Fruit fly (Drosophila melanogaster) whole organism, embryonic: Measurements from ENCODE around the gene Tyler.

Source experiments
- ATbp ChIP-seq: fragments of 200-800 bp; sonication (Bioruptor generic); optimal IDR thresholded peaks from 2 replicates; lab custom pipeline; 2017; ENCODE audit warnings: missing biosample characterization, mild to moderate bottlenecking, missing genetic modification characterization, missing genetic modification reagents
- Atf-2 ChIP-seq: fragments of 200-800 bp; sonication (Bioruptor generic); optimal IDR thresholded peaks from 2 replicates; lab custom pipeline; 2016; ENCODE audit warnings: missing biosample characterization, missing genetic modification characterization
- B-H2 ChIP-seq: fragments of 200-800 bp; sonication (Bioruptor generic); optimal IDR thresholded peaks from 2 replicates; lab custom pipeline; 2018; ENCODE audit warnings: missing biosample characterization, mild to moderate bottlenecking, missing genetic modification characterization
- CG12299 ChIP-seq: fragments of 200-800 bp; sonication (Bioruptor generic); optimal IDR thresholded peaks from 2 replicates; lab custom pipeline; 2018; ENCODE audit warnings: missing biosample characterization, mild to moderate bottlenecking, missing genetic modification characterization
- CG34224 ChIP-seq: fragments of 200-800 bp; sonication (Bioruptor generic); IDR thresholded peaks from 3 replicates; pipeline ENCODE4 v1.3.6; 2022; ENCODE audit warnings: missing biosample characterization, missing genetic modification characterization; ENCODE audit not compliant: partially characterized antibody
- CG3838 ChIP-seq: fragments of 200-800 bp; sonication (Bioruptor generic); optimal IDR thresholded peaks from 3 replicates; lab custom pipeline; 2016; ENCODE audit warnings: missing biosample characterization, missing genetic modification characterization
- NK7.1 ChIP-seq: fragments of 200-800 bp; sonication (Bioruptor generic); optimal IDR thresholded peaks from 3 replicates; lab custom pipeline; 2016; ENCODE audit warnings: missing biosample characterization, missing genetic modification characterization
- Nf-YA ChIP-seq: fragments of 200-800 bp; sonication (Bioruptor generic); IDR thresholded peaks from 2 replicates; pipeline ENCODE4 v1.3.6; 2022; ENCODE audit warnings: missing biosample characterization, missing genetic modification characterization
- ara ChIP-seq: fragments of 200-800 bp; sonication (Bioruptor generic); IDR thresholded peaks from 2 replicates; pipeline ENCODE4 v1.3.6; 2022; ENCODE audit warnings: missing biosample characterization, missing genetic modification characterization
- bowl ChIP-seq: fragments of 200-800 bp; sonication (Bioruptor generic); IDR thresholded peaks from 2 replicates; pipeline ENCODE4 v1.3.6; 2022; ENCODE audit warnings: missing biosample characterization, missing genetic modification characterization
- cato ChIP-seq: fragments of 200-800 bp; sonication (Bioruptor generic); optimal IDR thresholded peaks from 2 replicates; lab custom pipeline; 2016; ENCODE audit warnings: missing biosample characterization, missing genetic modification characterization, borderline replicate concordance
- lola ChIP-seq, 3 experiments: fragments of >200 bp in 2 of 3; fragments of 200-800 bp in 1 of 3; sonication (Bioruptor generic) in 1 of 3; optimal IDR thresholded peaks; 2 replicates each; lab custom pipeline; 2017 to 2019; ENCODE audit warnings: missing biosample characterization in 3 of 3, missing genetic modification characterization in 3 of 3, mild to moderate bottlenecking in 1 of 3, moderate library complexity in 1 of 3
- sima ChIP-seq: fragments of 200-800 bp; sonication (Bioruptor generic); optimal IDR thresholded peaks from 2 replicates; lab custom pipeline; 2016; ENCODE audit warnings: missing biosample characterization, missing genetic modification characterization
- so ChIP-seq: fragments of 200-800 bp; sonication (Bioruptor generic); IDR thresholded peaks from 3 replicates; pipeline ENCODE4 v1.3.6; 2022; ENCODE audit warnings: missing biosample characterization, missing genetic modification characterization

DNA sequence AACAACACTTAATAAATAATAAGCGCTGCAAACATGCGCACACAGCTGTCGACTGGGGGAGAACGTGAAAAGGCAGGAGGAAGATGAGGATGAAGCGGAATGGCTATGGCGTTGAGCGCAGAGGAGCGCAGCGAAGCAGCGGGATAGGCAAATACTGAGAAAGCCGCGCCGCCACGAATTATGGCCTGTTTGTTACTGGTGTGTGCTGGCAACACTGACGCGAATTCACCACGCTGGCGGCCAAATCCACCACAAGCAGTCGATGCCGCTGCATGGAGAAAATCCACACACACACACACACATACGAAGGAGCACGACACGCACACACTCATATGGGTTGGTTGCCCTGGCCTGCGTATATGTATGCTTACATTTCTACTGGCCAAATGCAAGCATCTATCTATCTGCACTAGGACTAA lies 25.7 kb downstream of the Tyler start:
- TF ChIP-seq cato (GFP tag; lab: Kevin White, UChicago): no peak
- no peak for TF ChIP-seq ATbp (GFP tag; lab: Kevin White, UChicago)
- no peak for TF ChIP-seq lola (GFP tag; optimal IDR thresholded peaks at IDR 0.05; lab: Kevin White, UChicago)
- no peak for TF ChIP-seq Nf-YA
- TF ChIP-seq CG34224 (GFP tag; lab: Robert Waterston, UW): no peak
- TF ChIP-seq CG3838 (GFP tag; lab: Kevin White, UChicago): no peak
- TF ChIP-seq bowl: no peak
- no peak for TF ChIP-seq Atf-2 (GFP tag; lab: Kevin White, UChicago)
- no peak for TF ChIP-seq NK7.1 (GFP tag; lab: Kevin White, UChicago)
- no peak for TF ChIP-seq ara (GFP tag; lab: Robert Waterston, UW)
- TF ChIP-seq CG12299 (tag; lab: Kevin White, UChicago): no peak
- no peak for TF ChIP-seq B-H2
- no peak for TF ChIP-seq sima
- no peak for TF ChIP-seq so (GFP tag; lab: Robert Waterston, UW)
